Worm (Caenorhabditis elegans) whole organism, L4 larva: Measurements from ENCODE around the gene msi-1.
A peak's percentile ranks its signal among the peaks of the same experiment; 100 is the strongest.

Experiments
- F44E2.7 ChIP-seq: fragments of 200-800 bp; sonication (Bioruptor generic); IDR thresholded peaks from 2 replicates; pipeline ENCODE4 v2.1.2; 2022; ENCODE audit warnings: missing genetic modification characterization, missing compliant biosample characterization
- F49E8.2 ChIP-seq: sonication (generic microtip); optimal IDR thresholded peaks from 2 replicates; lab custom pipeline; 2016; ENCODE audit warnings: missing compliant biosample characterization, mild to moderate bottlenecking, missing genetic modification characterization, borderline replicate concordance
- R02D3.7 ChIP-seq: fragments of 150-350 bp; sonication (generic microtip); optimal IDR thresholded peaks from 3 replicates; lab custom pipeline; 2014; ENCODE audit warnings: missing biosample characterization, missing genetic modification characterization
- Y5F2A.4 ChIP-seq: fragments of 200-800 bp; sonication (Bioruptor generic); optimal IDR thresholded peaks from 2 replicates; lab custom pipeline; 2018; ENCODE audit warnings: mild to moderate bottlenecking, missing genetic modification characterization, missing compliant biosample characterization
- aha-1 ChIP-seq: fragments of 150-350 bp; peaks from one replicate; lab custom pipeline; 2014; ENCODE audit warnings: missing biosample characterization, missing genetic modification characterization
- aly-2 ChIP-seq: sonication (generic microtip); optimal IDR thresholded peaks from 2 replicates; lab custom pipeline; 2018; ENCODE audit warnings: missing biosample characterization, missing genetic modification characterization
- arid-1 ChIP-seq: fragments of 200-800 bp; sonication (Bioruptor generic); conservative IDR thresholded peaks from 2 replicates; pipeline ENCODE4 v1.3.6; 2022; ENCODE audit warnings: missing genetic modification reagents, missing genetic modification characterization, missing compliant biosample characterization
- attf-4 ChIP-seq: sonication (generic microtip); optimal IDR thresholded peaks from 3 replicates; lab custom pipeline; 2017; ENCODE audit warnings: missing biosample characterization, missing genetic modification characterization
- ceh-20 ChIP-seq: fragments of 200-800 bp; sonication (Bioruptor generic); IDR thresholded peaks from 2 replicates; pipeline ENCODE4 v1.3.6; 2022; ENCODE audit warnings: missing genetic modification reagents, missing genetic modification characterization, missing compliant biosample characterization
- ceh-32 ChIP-seq: sonication (generic microtip); optimal IDR thresholded peaks from 2 replicates; lab custom pipeline; 2016; ENCODE audit warnings: mild to moderate bottlenecking, missing genetic modification characterization, missing compliant biosample characterization; ENCODE audit not compliant: poor library complexity
- ceh-62 ChIP-seq: sonication (generic microtip); optimal IDR thresholded peaks from 2 replicates; lab custom pipeline; 2017; ENCODE audit warnings: missing biosample characterization, missing genetic modification characterization
- ceh-82 ChIP-seq: sonication (generic microtip); optimal IDR thresholded peaks from 2 replicates; lab custom pipeline; 2017; ENCODE audit warnings: missing biosample characterization, missing genetic modification characterization
- cey-2 ChIP-seq: sonication (generic microtip); optimal IDR thresholded peaks from 3 replicates; lab custom pipeline; 2017; ENCODE audit warnings: missing genetic modification characterization, mild to moderate bottlenecking, missing compliant biosample characterization, antibody characterized with exemption, borderline replicate concordance; ENCODE audit not compliant: insufficient read depth
- ctbp-1 ChIP-seq: fragments of 200-800 bp; sonication (Bioruptor generic); IDR thresholded peaks from 2 replicates; pipeline ENCODE4 v1.3.6; 2022; ENCODE audit warnings: missing genetic modification reagents, missing genetic modification characterization, missing compliant biosample characterization
- daf-16 ChIP-seq, 3 experiments: sonication (generic microtip); optimal IDR thresholded peaks; 2 replicates each; lab custom pipeline; 2016 to 2017; ENCODE audit warnings: missing genetic modification characterization in 3 of 3, missing genetic modification reagents in 3 of 3, mild to moderate bottlenecking in 2 of 3, missing compliant biosample characterization in 2 of 3, missing biosample characterization in 1 of 3, moderate library complexity in 1 of 3
- dmd-6 ChIP-seq: fragments of 200-800 bp; sonication (Bioruptor generic); IDR thresholded peaks from 2 replicates; pipeline ENCODE4 v1.3.6; 2022; ENCODE audit warnings: missing genetic modification reagents, missing genetic modification characterization, missing compliant biosample characterization
- dmd-8 ChIP-seq: fragments of 200-800 bp; sonication (Bioruptor generic); IDR thresholded peaks from 2 replicates; pipeline ENCODE4 v1.3.6; 2022; ENCODE audit warnings: missing genetic modification characterization, missing compliant biosample characterization
- duxl-1 ChIP-seq: sonication (generic microtip); optimal IDR thresholded peaks from 2 replicates; lab custom pipeline; 2016; ENCODE audit warnings: mild to moderate bottlenecking, missing genetic modification characterization, moderate library complexity, missing compliant biosample characterization; ENCODE audit not compliant: poor library complexity
- egl-43 ChIP-seq: fragments of 200-800 bp; sonication (Bioruptor generic); IDR thresholded peaks from 2 replicates; pipeline ENCODE4 v1.3.6; 2022; ENCODE audit warnings: missing genetic modification reagents, missing genetic modification characterization, missing compliant biosample characterization
- fkh-10 ChIP-seq: fragments of 150-350 bp; optimal IDR thresholded peaks from 2 replicates; lab custom pipeline; 2014; ENCODE audit warnings: missing biosample characterization, missing genetic modification reagents, missing genetic modification characterization
- hif-1 ChIP-seq, 2 experiments: sonication (generic microtip); optimal IDR thresholded peaks; 2 replicates each; lab custom pipeline; 2016 to 2017; ENCODE audit warnings: missing compliant biosample characterization in 2 of 2, missing genetic modification characterization in 2 of 2, missing genetic modification reagents in 2 of 2, missing genotype in 2 of 2, mild to moderate bottlenecking in 1 of 2
- hlh-11 ChIP-seq: fragments of 200-800 bp; sonication (Bioruptor generic); optimal IDR thresholded peaks from 2 replicates; lab custom pipeline; 2018; ENCODE audit warnings: mild to moderate bottlenecking, missing genetic modification characterization, missing compliant biosample characterization
- hlh-30 ChIP-seq: sonication (generic microtip); optimal IDR thresholded peaks from 2 replicates; lab custom pipeline; 2017; ENCODE audit warnings: antibody characterized with exemption, mild to moderate bottlenecking, missing genetic modification characterization, missing compliant biosample characterization; ENCODE audit not compliant: insufficient read depth
- hmg-1.1 ChIP-seq: fragments of 200-800 bp; sonication (Bioruptor generic); IDR thresholded peaks from 2 replicates; pipeline ENCODE4 v1.3.6; 2022; ENCODE audit warnings: missing genetic modification reagents, missing genetic modification characterization, missing compliant biosample characterization
- lin-1 ChIP-seq: fragments of 200-800 bp; sonication (Bioruptor generic); IDR thresholded peaks from 2 replicates; pipeline ENCODE4 v1.3.6; 2022; ENCODE audit warnings: missing genetic modification reagents, missing genetic modification characterization, missing compliant biosample characterization
- lin-38 ChIP-seq: fragments of 200-800 bp; sonication (Bioruptor generic); IDR thresholded peaks from 2 replicates; pipeline ENCODE4 v1.3.6; 2022; ENCODE audit warnings: missing genetic modification reagents, missing genetic modification characterization, missing compliant biosample characterization
- lir-3 ChIP-seq: sonication (generic microtip); optimal IDR thresholded peaks from 2 replicates; lab custom pipeline; 2016; ENCODE audit warnings: mild to moderate bottlenecking, missing genetic modification characterization, missing compliant biosample characterization
- lsy-2 ChIP-seq, 2 experiments: fragments of 150-350 bp in 1 of 2; sonication (generic microtip) in 1 of 2; optimal IDR thresholded peaks; 2 replicates each; lab custom pipeline; 2014 to 2017; ENCODE audit warnings: missing biosample characterization in 2 of 2, missing genetic modification characterization in 2 of 2
- mdl-1 ChIP-seq, 2 experiments: fragments of 150-350 bp in 1 of 2; sonication (generic microtip) in 1 of 2; optimal IDR thresholded peaks; 2 replicates each; lab custom pipeline; 2014 to 2017; ENCODE audit warnings: missing biosample characterization in 2 of 2, missing genetic modification characterization in 2 of 2
- mep-1 ChIP-seq: fragments of 150-350 bp; sonication (generic microtip); optimal IDR thresholded peaks from 3 replicates; lab custom pipeline; 2014; ENCODE audit warnings: missing biosample characterization, missing genetic modification characterization
- mxl-2 ChIP-seq: fragments of 200-800 bp; sonication (Bioruptor generic); conservative IDR thresholded peaks from 2 replicates; pipeline ENCODE4 v1.3.6; 2022; ENCODE audit warnings: missing genetic modification reagents, missing genetic modification characterization, missing compliant biosample characterization
- mxl-3 ChIP-seq: fragments of 200-800 bp; sonication (Bioruptor generic); optimal IDR thresholded peaks from 2 replicates; lab custom pipeline; 2018; ENCODE audit warnings: mild to moderate bottlenecking, missing genetic modification characterization, missing compliant biosample characterization
- nhr-111 ChIP-seq: fragments of 200-800 bp; sonication (Bioruptor generic); optimal IDR thresholded peaks from 2 replicates; lab custom pipeline; 2018; ENCODE audit warnings: mild to moderate bottlenecking, missing genetic modification characterization, missing compliant biosample characterization
- nhr-25 ChIP-seq: sonication (generic microtip); optimal IDR thresholded peaks from 2 replicates; lab custom pipeline; 2017; ENCODE audit warnings: missing genetic modification characterization, mild to moderate bottlenecking, missing compliant biosample characterization, antibody characterized with exemption, moderate library complexity, borderline replicate concordance; ENCODE audit not compliant: insufficient read depth
- nhr-28 ChIP-seq: fragments of 150-350 bp; optimal IDR thresholded peaks from 2 replicates; lab custom pipeline; 2014; ENCODE audit warnings: missing biosample characterization, missing genetic modification characterization
- nhr-42 ChIP-seq: fragments of 200-800 bp; sonication (Bioruptor generic); IDR thresholded peaks from 2 replicates; pipeline ENCODE4 v1.3.6; 2022; ENCODE audit warnings: missing genetic modification characterization, missing compliant biosample characterization
- nhr-48 ChIP-seq: sonication (generic microtip); optimal IDR thresholded peaks from 2 replicates; lab custom pipeline; 2016; ENCODE audit warnings: mild to moderate bottlenecking, missing genetic modification characterization, missing compliant biosample characterization
- pha-4 ChIP-seq, 2 experiments: fragments of 150-350 bp in 1 of 2; fragments of 200-800 bp in 1 of 2; sonication (Bioruptor generic) in 1 of 2; IDR thresholded peaks in 1 of 2; optimal IDR thresholded peaks in 1 of 2; 2 replicates each; pipeline versions ENCODE4 v1.3.6 to Lab custom; 2014 to 2022; ENCODE audit warnings: missing genetic modification characterization in 2 of 2, missing genetic modification reagents in 2 of 2, missing biosample characterization in 1 of 2, missing compliant biosample characterization in 1 of 2
- php-3 ChIP-seq: fragments of 200-800 bp; sonication (Bioruptor generic); IDR thresholded peaks from 2 replicates; pipeline ENCODE4 v1.3.6; 2022; ENCODE audit warnings: missing genetic modification reagents, missing genetic modification characterization, missing compliant biosample characterization
- pqm-1 ChIP-seq: sonication (generic microtip); optimal IDR thresholded peaks from 2 replicates; lab custom pipeline; 2017; ENCODE audit warnings: missing biosample characterization, missing genetic modification characterization
- rbr-2 ChIP-seq: sonication (generic microtip); optimal IDR thresholded peaks from 2 replicates; lab custom pipeline; 2016; ENCODE audit warnings: missing genotype, missing genetic modification characterization, missing compliant biosample characterization
- saeg-2 ChIP-seq: fragments of 200-800 bp; sonication (Bioruptor generic); IDR thresholded peaks from 2 replicates; pipeline ENCODE4 v1.3.6; 2022; ENCODE audit warnings: missing genetic modification reagents, missing genetic modification characterization, missing compliant biosample characterization
- set-16 ChIP-seq: fragments of 200-800 bp; sonication (Bioruptor generic); IDR thresholded peaks from 2 replicates; pipeline ENCODE4 v1.3.6; 2022; ENCODE audit warnings: missing genetic modification reagents, missing genetic modification characterization, missing compliant biosample characterization
- skn-1 ChIP-seq: fragments of 150-350 bp; optimal IDR thresholded peaks from 2 replicates; lab custom pipeline; 2014; ENCODE audit warnings: missing biosample characterization, missing genetic modification characterization
- snpc-4 ChIP-seq: fragments of 150-350 bp; optimal IDR thresholded peaks from 2 replicates; lab custom pipeline; 2014; ENCODE audit warnings: missing biosample characterization, missing genetic modification characterization
- spr-1 ChIP-seq: sonication (generic microtip); optimal IDR thresholded peaks from 2 replicates; lab custom pipeline; 2016; ENCODE audit warnings: mild to moderate bottlenecking, missing genetic modification characterization, missing compliant biosample characterization
- unc-39 ChIP-seq: sonication (generic microtip); optimal IDR thresholded peaks from 2 replicates; lab custom pipeline; 2017; ENCODE audit warnings: missing biosample characterization, missing genetic modification characterization
- zag-1 ChIP-seq: fragments of 150-350 bp; optimal IDR thresholded peaks from 2 replicates; lab custom pipeline; 2014; ENCODE audit warnings: missing biosample characterization, missing genetic modification characterization
- zfp-3 ChIP-seq: fragments of 200-800 bp; sonication (Bioruptor generic); conservative IDR thresholded peaks from 2 replicates; pipeline ENCODE4 v1.3.6; 2022; ENCODE audit warnings: missing genetic modification reagents, missing genetic modification characterization, missing compliant biosample characterization
- ztf-11 ChIP-seq: fragments of 150-350 bp; optimal IDR thresholded peaks from 2 replicates; lab custom pipeline; 2014; ENCODE audit warnings: missing biosample characterization, missing genetic modification characterization

Gene msi-1

ce11 chrIII:4018095-4018498 lies 41.9 kb upstream of the msi-1 start (continued):
- TF ChIP-seq Y5F2A.4 (GFP tag; lab: Kevin White, UChicago) (no peak), egl-43 (peak; percentile 80), pha-4 (GFP tag; IDR thresholded peaks at IDR 0.05; lab: Robert Waterston, UW) (no peak), pha-4 (tag; optimal IDR thresholded peaks at IDR 0.05; lab: Kevin White, UChicago) (no peak), lsy-2 (tag; optimal IDR thresholded peaks at IDR 0.05; lab: Kevin White, UChicago) (peak; percentile 67 to 87), nhr-111 (GFP tag; lab: Kevin White, UChicago) (no peak), set-16 (GFP tag; lab: Robert Waterston, UW) (peak; percentile 68), ceh-32 (tag; lab: Kevin White, UChicago) (no peak), mxl-2 (GFP tag; lab: Robert Waterston, UW) (no peak), hlh-30 (peak; percentile 50), F49E8.2 (no peak), R02D3.7 (tag; lab: Kevin White, UChicago) (no peak), ceh-20 (peak; percentile 82), mxl-3 (GFP tag; lab: Kevin White, UChicago) (peak; percentile 26), fkh-10 (peak; percentile 47), duxl-1 (tag; lab: Kevin White, UChicago) (no peak), nhr-48 (tag; lab: Kevin White, UChicago) (no peak), spr-1 (tag; lab: Kevin White, UChicago) (peak; percentile 10), nhr-25 (tag; lab: Kevin White, UChicago) (no peak), dmd-8 (GFP tag; lab: Robert Waterston, UW) (no peak; the same call in 1 of the 2 replicates), saeg-2 (GFP tag; lab: Robert Waterston, UW) (0 out of 2 replicates have a peak, but pooled peaks have one; percentile 10), hlh-11 (tag; lab: Kevin White, UChicago) (peak; percentile 57), mdl-1 (tag; optimal IDR thresholded peaks at IDR 0.05; lab: Kevin White, UChicago) (peak in 1 of 2 experiments; percentile 61), snpc-4 (tag; lab: Kevin White, UChicago) (no peak), zag-1 (tag; lab: Kevin White, UChicago) (no peak), lin-38 (GFP tag; lab: Robert Waterston, UW) (peak; percentile 33), nhr-42 (GFP tag; lab: Robert Waterston, UW) (no peak), attf-4 (no peak), hmg-1.1 (GFP tag; lab: Robert Waterston, UW) (peak; percentile 73), unc-39 (tag; lab: Kevin White, UChicago) (no peak), php-3 (no peak), daf-16 (GFP tag; optimal IDR thresholded peaks at IDR 0.05; lab: Kevin White, UChicago) (no peak), daf-16 (tag; optimal IDR thresholded peaks at IDR 0.05; lab: Kevin White, UChicago) (no peak), lin-1 (GFP tag; lab: Robert Waterston, UW) (no peak), dmd-6 (GFP tag; lab: Robert Waterston, UW) (no peak; the same call in 1 of the 2 replicates), lir-3 (tag; lab: Kevin White, UChicago) (peak; percentile 7), skn-1 (tag; lab: Kevin White, UChicago) (no peak), ceh-62 (no peak), cey-2 (tag; lab: Kevin White, UChicago) (no peak), F44E2.7 (GFP tag; lab: Robert Waterston, UW) (no peak), zfp-3 (GFP tag; lab: Robert Waterston, UW) (no peak), nhr-28 (tag; lab: Kevin White, UChicago) (no peak), ctbp-1 (GFP tag; lab: Robert Waterston, UW) (peak; percentile 79), aly-2 (tag; lab: Kevin White, UChicago) (no peak), aha-1 (peak; percentile 96), mep-1 (tag; lab: Kevin White, UChicago) (peak; percentile 74), hif-1 (tag; optimal IDR thresholded peaks at IDR 0.05; lab: Kevin White, UChicago) (peak in 1 of 2 experiments; percentile 58), ztf-11 (no peak), rbr-2 (tag; lab: Kevin White, UChicago) (peak; percentile 80), ceh-82 (tag; lab: Kevin White, UChicago) (no peak), arid-1 (GFP tag; lab: Robert Waterston, UW) (no peak), pqm-1 (tag; lab: Kevin White, UChicago) (no peak)
